Fruit fly (Drosophila melanogaster): ENCODE data around the gene Efa6.

Efa6 gene

dm6 chr3R:22626842-22627392 is 39.4 kb downstream of the Efa6 start (continued):
- TF ChIP-seq Dip3 (GFP tag; optimal IDR thresholded peaks at IDR 0.05) (no peak), CG6813 (GFP tag; optimal IDR thresholded peaks at IDR 0.05) (peak; percentile 71), vvl (GFP tag; IDR thresholded peaks at IDR 0.05) (peak; percentile 43; the same call in 1 of the 2 replicates), cad (GFP tag; optimal IDR thresholded peaks at IDR 0.05) (no peak), Fer1 (GFP tag; optimal IDR thresholded peaks at IDR 0.05) (peak; percentile 68), CG5180 (GFP tag; optimal IDR thresholded peaks at IDR 0.05) (peak; percentile 33), B-H1 (GFP tag; IDR thresholded peaks at IDR 0.05) (no peak; the same call in 2 of the 3 replicates), slou (GFP tag; optimal IDR thresholded peaks at IDR 0.05) (no peak), Vsx1 (GFP tag; optimal IDR thresholded peaks at IDR 0.05) (peak; percentile 79), CG9932 (GFP tag; IDR thresholded peaks at IDR 0.05) (no peak), da (GFP tag; optimal IDR thresholded peaks at IDR 0.05) (peak; percentile 65), unc-4 (GFP tag; IDR thresholded peaks at IDR 0.05; ENCODE audit: partially characterized antibody) (no peak), CG9797 (GFP tag; optimal IDR thresholded peaks at IDR 0.05) (no peak), HLHmδ (GFP tag; optimal IDR thresholded peaks at IDR 0.05) (no peak), CG1233 (GFP tag; optimal IDR thresholded peaks at IDR 0.05) (peak; percentile 62), peb (GFP tag; IDR thresholded peaks at IDR 0.05) (no peak), CG11723 (GFP tag; optimal IDR thresholded peaks at IDR 0.05) (no peak), CG8281 (tag; optimal IDR thresholded peaks at IDR 0.05) (no peak), CG4854 (GFP tag; optimal IDR thresholded peaks at IDR 0.05) (peak; percentile 30), CG10543 (GFP tag; optimal IDR thresholded peaks at IDR 0.05) (peak; percentile 82), Tbp (GFP tag; optimal IDR thresholded peaks at IDR 0.05) (no peak), tna (GFP tag; IDR thresholded peaks at IDR 0.05; ENCODE audit: partially characterized antibody) (no peak), tll (GFP tag; optimal IDR thresholded peaks at IDR 0.05) (peak in 1 of 2 experiments; percentile 33), MTF-1 (GFP tag; optimal IDR thresholded peaks at IDR 0.05; ENCODE audit: borderline replicate concordance) (peak; percentile 57), Dref (GFP tag; IDR thresholded peaks at IDR 0.05) (no peak), slbo (GFP tag; IDR thresholded peaks at IDR 0.05) (no peak), CG11695 (GFP tag; IDR thresholded peaks at IDR 0.05) (peak; percentile 26; the same call in 1 of the 3 replicates), Sox102F (GFP tag; optimal IDR thresholded peaks at IDR 0.05) (peak; percentile 32), CG14014 (GFP tag; IDR thresholded peaks at IDR 0.05) (peak; percentile 39; the same call in 1 of the 2 replicates), abd-A (tag; optimal IDR thresholded peaks at IDR 0.05) (peak; percentile 73), emc (GFP tag; optimal IDR thresholded peaks at IDR 0.05) (no peak), CG30403 (GFP tag; optimal IDR thresholded peaks at IDR 0.05) (no peak), ash1 (GFP tag; optimal IDR thresholded peaks at IDR 0.05) (no peak), Sry-β (GFP tag; optimal IDR thresholded peaks at IDR 0.05) (no peak), CG13775 (GFP tag; optimal IDR thresholded peaks at IDR 0.05) (no peak), grau (tag; optimal IDR thresholded peaks at IDR 0.05) (peak; percentile 37), ems (GFP tag; optimal IDR thresholded peaks at IDR 0.05) (no peak), Hey (tag; optimal IDR thresholded peaks at IDR 0.05) (peak; percentile 21), Bteb2 (GFP tag; optimal IDR thresholded peaks at IDR 0.05) (peak; percentile 50), danr (GFP tag; IDR thresholded peaks at IDR 0.05) (no peak), CG13296 (GFP tag; optimal IDR thresholded peaks at IDR 0.05) (peak; percentile 67), Nf-YB (GFP tag; optimal IDR thresholded peaks at IDR 0.05) (peak; percentile 18), sisA (GFP tag; IDR thresholded peaks at IDR 0.05) (no peak), E2f1 (GFP tag; IDR thresholded peaks at IDR 0.05) (no peak; the same call in 1 of the 2 replicates), grn (GFP tag; optimal IDR thresholded peaks at IDR 0.05) (peak; percentile 40), CG32772 (GFP tag; IDR thresholded peaks at IDR 0.05) (no peak), CG7987 (GFP tag; optimal IDR thresholded peaks at IDR 0.05) (peak; percentile 73), dan (GFP tag; IDR thresholded peaks at IDR 0.05) (no peak), CG4328 (GFP tag; optimal IDR thresholded peaks at IDR 0.05) (peak; percentile 40), CG17912 (GFP tag; optimal IDR thresholded peaks at IDR 0.05) (no peak)
